Fruit fly (Drosophila melanogaster) whole organism, prepupa: Measurements from ENCODE around the gene numb.
A peak's percentile ranks its signal among the peaks of the same experiment; 100 is the strongest.

Experiments
- CG10669 ChIP-seq: fragments of 200-800 bp; sonication (Bioruptor generic); optimal IDR thresholded peaks from 3 replicates; lab custom pipeline; 2018; ENCODE audit warnings: missing biosample characterization, mild to moderate bottlenecking, missing genetic modification characterization, moderate library complexity
- CG11762 ChIP-seq: fragments of 200-800 bp; sonication (Bioruptor generic); optimal IDR thresholded peaks from 3 replicates; lab custom pipeline; 2016; ENCODE audit warnings: missing biosample characterization, missing genetic modification characterization; ENCODE audit not compliant: insufficient read depth
- CG15336 ChIP-seq: fragments of 200-800 bp; sonication (Bioruptor generic); IDR thresholded peaks from 2 replicates; pipeline ENCODE4 v1.3.6; 2022; ENCODE audit warnings: missing biosample characterization, missing genetic modification characterization
- CG1621 ChIP-seq: fragments of 200-800 bp; sonication (Bioruptor generic); optimal IDR thresholded peaks from 3 replicates; lab custom pipeline; 2018; ENCODE audit warnings: missing biosample characterization, mild to moderate bottlenecking, missing genetic modification characterization
- CG16779 ChIP-seq: fragments of 200-800 bp; sonication (Bioruptor generic); optimal IDR thresholded peaks from 3 replicates; lab custom pipeline; 2017; ENCODE audit warnings: missing biosample characterization, mild to moderate bottlenecking, missing genetic modification characterization
- CG3032 ChIP-seq: fragments of 200-800 bp; optimal IDR thresholded peaks from 2 replicates; lab custom pipeline; 2019; ENCODE audit warnings: missing biosample characterization, mild to moderate bottlenecking, missing genetic modification characterization, moderate library complexity
- CG31627 ChIP-seq: fragments of 200-800 bp; sonication (Bioruptor generic); optimal IDR thresholded peaks from 3 replicates; lab custom pipeline; 2016; ENCODE audit warnings: missing biosample characterization, missing genetic modification characterization
- CG34406 ChIP-seq: fragments of 200-800 bp; sonication (Bioruptor generic); optimal IDR thresholded peaks from 3 replicates; lab custom pipeline; 2016; ENCODE audit warnings: missing biosample characterization, missing genetic modification characterization
- CG4318 ChIP-seq: fragments of 200-800 bp; sonication (Bioruptor generic); optimal IDR thresholded peaks from 3 replicates; lab custom pipeline; 2017; ENCODE audit warnings: missing biosample characterization, mild to moderate bottlenecking, missing genetic modification characterization
- CG6792 ChIP-seq: fragments of 200-800 bp; sonication (Bioruptor generic); optimal IDR thresholded peaks from 3 replicates; lab custom pipeline; 2016; ENCODE audit warnings: missing biosample characterization, missing genetic modification characterization
- CG7368 ChIP-seq: fragments of 200-800 bp; sonication (Bioruptor generic); optimal IDR thresholded peaks from 3 replicates; lab custom pipeline; 2016; ENCODE audit warnings: missing biosample characterization, missing genetic modification characterization
- CG8319 ChIP-seq: fragments of 200-800 bp; sonication (Bioruptor generic); optimal IDR thresholded peaks from 3 replicates; lab custom pipeline; 2016; ENCODE audit warnings: missing biosample characterization, missing genetic modification characterization
- CG9139 ChIP-seq: fragments of 200-800 bp; sonication (Bioruptor generic); optimal IDR thresholded peaks from 3 replicates; lab custom pipeline; 2017; ENCODE audit warnings: missing biosample characterization, mild to moderate bottlenecking, missing genetic modification characterization
- Hr38 ChIP-seq: sonication (Bioruptor generic); optimal IDR thresholded peaks from 2 replicates; lab custom pipeline; 2016; ENCODE audit warnings: missing biosample characterization, missing genetic modification characterization
- Lpt ChIP-seq: fragments of 200-800 bp; sonication (Bioruptor generic); optimal IDR thresholded peaks from 3 replicates; lab custom pipeline; 2016; ENCODE audit warnings: missing biosample characterization, missing genetic modification characterization
- OdsH ChIP-seq: fragments of 200-800 bp; sonication (Bioruptor generic); optimal IDR thresholded peaks from 3 replicates; lab custom pipeline; 2016; ENCODE audit warnings: missing biosample characterization, missing genetic modification characterization
- Smox ChIP-seq: fragments of 200-800 bp; sonication (Bioruptor generic); optimal IDR thresholded peaks from 3 replicates; lab custom pipeline; 2016; ENCODE audit warnings: missing biosample characterization, missing genetic modification characterization
- Sox14 ChIP-seq: fragments of 200-800 bp; sonication (Bioruptor generic); optimal IDR thresholded peaks from 3 replicates; lab custom pipeline; 2016; ENCODE audit warnings: missing biosample characterization, missing genetic modification characterization
- Sox15 ChIP-seq: fragments of 200-800 bp; sonication (Bioruptor generic); optimal IDR thresholded peaks from 3 replicates; lab custom pipeline; 2016; ENCODE audit warnings: missing biosample characterization, missing genetic modification characterization
- achi ChIP-seq: fragments of 200-800 bp; sonication (Bioruptor generic); optimal IDR thresholded peaks from 3 replicates; lab custom pipeline; 2016; ENCODE audit warnings: missing biosample characterization, missing genetic modification characterization
- acj6 ChIP-seq: fragments of 200-800 bp; sonication (Bioruptor generic); optimal IDR thresholded peaks from 3 replicates; lab custom pipeline; 2016; ENCODE audit warnings: missing biosample characterization, missing genetic modification characterization
- eg ChIP-seq: fragments of 200-800 bp; sonication (Bioruptor generic); IDR thresholded peaks from 3 replicates; pipeline ENCODE4 v1.3.6; 2022; ENCODE audit warnings: missing biosample characterization, missing genetic modification characterization
- esn ChIP-seq: fragments of 200-800 bp; sonication (Bioruptor generic); optimal IDR thresholded peaks from 2 replicates; lab custom pipeline; 2016; ENCODE audit warnings: missing biosample characterization, mild to moderate bottlenecking, missing genetic modification characterization, moderate library complexity
- fd59A ChIP-seq: fragments of 200-800 bp; sonication (Bioruptor generic); optimal IDR thresholded peaks from 2 replicates; lab custom pipeline; 2017; ENCODE audit warnings: missing biosample characterization, mild to moderate bottlenecking, missing genetic modification characterization, missing genetic modification reagents
- fd85E ChIP-seq: fragments of 200-800 bp; sonication (Bioruptor generic); optimal IDR thresholded peaks from 3 replicates; lab custom pipeline; 2016; ENCODE audit warnings: missing biosample characterization, missing genetic modification characterization
- fkh ChIP-seq: fragments of 200-800 bp; sonication (Bioruptor generic); optimal IDR thresholded peaks from 3 replicates; lab custom pipeline; 2017; ENCODE audit warnings: missing biosample characterization, mild to moderate bottlenecking, missing genetic modification characterization, moderate library complexity
- lz ChIP-seq: fragments of 200-800 bp; sonication (Bioruptor generic); optimal IDR thresholded peaks from 3 replicates; lab custom pipeline; 2016; ENCODE audit warnings: missing biosample characterization, missing genetic modification characterization
- pdm3 ChIP-seq: fragments of 200-800 bp; sonication (Bioruptor generic); optimal IDR thresholded peaks from 3 replicates; lab custom pipeline; 2016; ENCODE audit warnings: missing biosample characterization, missing genetic modification characterization
- salr ChIP-seq, 2 experiments: fragments of 200-800 bp; sonication (Bioruptor generic); optimal IDR thresholded peaks; 3 replicates each; lab custom pipeline; 2016 to 2018; ENCODE audit warnings: missing biosample characterization in 2 of 2, missing genetic modification characterization in 2 of 2, mild to moderate bottlenecking in 1 of 2
- ss ChIP-seq, 2 experiments: fragments of 200-800 bp; sonication (Bioruptor generic); optimal IDR thresholded peaks; 2 replicates in 1 of 2; 3 replicates in 1 of 2; lab custom pipeline; 2017 to 2018; ENCODE audit warnings: mild to moderate bottlenecking in 2 of 2, missing biosample characterization in 2 of 2, missing genetic modification characterization in 2 of 2, moderate library complexity in 1 of 2
- topi ChIP-seq: fragments of 200-800 bp; sonication (Bioruptor generic); optimal IDR thresholded peaks from 3 replicates; lab custom pipeline; 2016; ENCODE audit warnings: missing biosample characterization, missing genetic modification characterization
- vri ChIP-seq: fragments of 200-800 bp; sonication (Bioruptor generic); optimal IDR thresholded peaks from 3 replicates; lab custom pipeline; 2016; ENCODE audit warnings: missing biosample characterization, mild to moderate bottlenecking, missing genetic modification characterization

The numb gene

DNA sequence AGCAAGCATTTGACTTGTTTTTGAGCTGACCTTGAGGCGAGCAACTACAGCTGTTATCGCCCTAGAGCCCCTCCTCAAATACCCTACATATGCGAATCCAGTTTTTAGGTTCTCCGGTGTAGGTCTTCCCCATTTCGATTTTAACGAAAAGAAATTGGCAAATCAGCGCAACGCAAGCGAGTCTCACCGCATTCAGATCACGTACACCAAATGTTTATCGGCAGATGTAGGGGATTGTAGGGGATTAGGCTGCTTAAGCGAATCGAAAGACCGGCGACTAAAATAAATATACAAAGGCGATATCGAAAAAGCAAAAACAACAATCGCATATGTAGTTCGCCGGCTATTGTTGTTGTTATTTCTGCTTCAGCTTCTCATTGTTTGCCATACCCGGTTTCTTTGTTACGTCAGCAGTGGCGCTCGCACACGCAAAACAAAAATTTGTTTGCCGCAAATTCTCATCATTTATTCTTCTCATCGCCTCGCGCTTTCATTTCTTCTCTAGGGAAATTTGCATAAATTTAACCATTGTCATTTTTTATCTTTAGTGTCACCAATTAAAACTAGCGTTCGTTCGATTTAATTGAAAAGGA, 49.2 kb upstream of the numb start (continued):
- peak; percentile 95 for TF ChIP-seq CG10669 (GFP tag; lab: Kevin White, UChicago)
- peak; percentile 97 for TF ChIP-seq Sox14 (GFP tag; lab: Kevin White, UChicago)
- TF ChIP-seq CG6792 = peak; percentile 92
- TF ChIP-seq fd85E (GFP tag; lab: Kevin White, UChicago) = peak; percentile 86
- TF ChIP-seq esn (GFP tag; lab: Kevin White, UChicago) = peak; percentile 94
- peak; percentile 81 for TF ChIP-seq CG9139 (GFP tag; lab: Kevin White, UChicago)
- TF ChIP-seq achi (GFP tag; lab: Kevin White, UChicago) = peak; percentile 91
- TF ChIP-seq vri (GFP tag; lab: Kevin White, UChicago) = peak; percentile 98
- peak; percentile 65 for TF ChIP-seq CG4318 (GFP tag; lab: Kevin White, UChicago)
- TF ChIP-seq eg (GFP tag; lab: Robert Waterston, UW) = peak; percentile 89
- peak; percentile 92 for TF ChIP-seq Sox15
- TF ChIP-seq OdsH = peak; percentile 94
- no peak for TF ChIP-seq Hr38 (GFP tag; lab: Kevin White, UChicago)
- peak; percentile 95 for TF ChIP-seq lz (GFP tag; lab: Kevin White, UChicago)
- TF ChIP-seq topi (GFP tag; lab: Kevin White, UChicago) = peak; percentile 94
- peak; percentile 89 for TF ChIP-seq fd59A (GFP tag; lab: Kevin White, UChicago)
- peak; percentile 78 for TF ChIP-seq CG8319 (GFP tag; lab: Kevin White, UChicago)

dm6 chr2L:9388924-9389765, 48.1 kb upstream of the numb start:
- TF ChIP-seq Smox (GFP tag; lab: Kevin White, UChicago) (no peak), vri (GFP tag; lab: Kevin White, UChicago) (peak; percentile 31), fkh (GFP tag; lab: Kevin White, UChicago) (peak; percentile 8)

DNA sequence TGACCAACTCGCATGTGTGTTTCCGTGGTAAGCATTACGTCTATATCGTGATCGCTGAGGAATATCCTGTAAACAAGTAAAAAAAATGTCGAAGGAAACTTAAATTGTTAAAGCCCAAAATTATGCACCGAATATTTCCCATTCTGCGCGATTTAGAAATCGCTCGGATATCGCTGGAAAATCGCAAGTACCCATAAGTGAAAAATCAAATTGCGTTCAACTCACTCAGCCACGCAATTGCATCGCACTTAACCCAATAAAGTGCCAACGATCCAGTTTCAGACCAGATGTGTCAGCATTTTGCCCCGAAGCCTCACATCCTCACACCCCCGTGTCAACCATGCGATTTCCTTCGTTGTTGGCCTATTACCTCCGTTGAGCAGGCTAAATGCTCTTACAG, 40.9 kb upstream of the numb start:
- TF ChIP-seq salr (GFP tag; optimal IDR thresholded peaks at IDR 0.05; lab: Kevin White, UChicago) = no peak
- no peak for TF ChIP-seq CG7368 (GFP tag; lab: Kevin White, UChicago)
- no peak for TF ChIP-seq Lpt (GFP tag; lab: Kevin White, UChicago)
- TF ChIP-seq eg (GFP tag; lab: Robert Waterston, UW) = no peak
- no peak for TF ChIP-seq Smox (GFP tag; lab: Kevin White, UChicago)
- no peak for TF ChIP-seq fkh (GFP tag; lab: Kevin White, UChicago)
- TF ChIP-seq, all 60 proteins: peak for 0

DNA sequence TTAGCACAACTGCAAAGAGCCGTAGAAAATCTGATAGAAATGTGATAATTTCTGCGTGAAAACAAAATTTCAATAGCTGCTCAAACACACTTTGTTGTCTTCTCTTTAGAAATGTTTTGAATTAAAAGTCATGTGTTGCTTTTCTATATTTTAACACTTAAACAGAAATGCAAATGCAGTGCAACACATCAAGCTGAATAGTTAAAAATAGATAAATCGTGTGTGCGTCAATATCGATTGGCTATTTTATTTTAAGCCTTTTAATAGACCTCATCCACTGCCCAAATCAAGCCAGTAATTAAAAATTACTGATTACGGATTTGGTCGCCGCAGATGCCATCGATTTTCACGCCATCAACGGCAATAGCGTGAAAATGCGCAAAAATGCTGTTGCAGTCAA, 39.4 kb upstream of the numb start, which contains the start of gene CG4438:
CG4438 (minus strand) TSS at position 101 of the 400 bp plus-strand sequence.
- TF ChIP-seq CG7368 (GFP tag; lab: Kevin White, UChicago) (no peak), CG3032 (tag; lab: Kevin White, UChicago) (no peak), CG11762 (GFP tag; lab: Kevin White, UChicago) (no peak), CG9139 (GFP tag; lab: Kevin White, UChicago) (no peak), CG1621 (tag; lab: Kevin White, UChicago) (no peak), fd85E (GFP tag; lab: Kevin White, UChicago) (no peak), esn (GFP tag; lab: Kevin White, UChicago) (no peak), OdsH (no peak), acj6 (no peak), ss (GFP tag; optimal IDR thresholded peaks at IDR 0.05; lab: Kevin White, UChicago) (no peak), CG8319 (GFP tag; lab: Kevin White, UChicago) (no peak), pdm3 (GFP tag; lab: Kevin White, UChicago) (no peak), fd59A (GFP tag; lab: Kevin White, UChicago) (no peak), Smox (GFP tag; lab: Kevin White, UChicago) (no peak), CG31627 (no peak), CG15336 (GFP tag; lab: Robert Waterston, UW) (no peak), CG16779 (tag; lab: Kevin White, UChicago) (no peak), lz (GFP tag; lab: Kevin White, UChicago) (no peak), CG34406 (GFP tag; lab: Kevin White, UChicago) (no peak)
